Worm (Caenorhabditis elegans) whole organism, early embryonic: ENCODE data around the gene F10E7.6.

ENCODE experiments used
- flt-1 ChIP-seq: fragments of 200-800 bp; sonication (Bioruptor generic); IDR thresholded peaks from 2 replicates; pipeline ENCODE4 v1.3.6; 2022; ENCODE audit warnings: missing genetic modification characterization, missing compliant biosample characterization
- hmbx-1 ChIP-seq: sonication (generic microtip); optimal IDR thresholded peaks from 2 replicates; lab custom pipeline; 2016; ENCODE audit warnings: mild to moderate bottlenecking, missing genetic modification characterization, missing compliant biosample characterization
- hmg-4 ChIP-seq: fragments of 200-800 bp; sonication (Bioruptor generic); optimal IDR thresholded peaks from 2 replicates; lab custom pipeline; 2018; ENCODE audit warnings: mild to moderate bottlenecking, missing genetic modification characterization, missing compliant biosample characterization
- sea-1 ChIP-seq: fragments of 200-800 bp; sonication (Bioruptor generic); conservative IDR thresholded peaks from 2 replicates; pipeline ENCODE4 v1.3.6; 2022; ENCODE audit warnings: missing genetic modification characterization, missing compliant biosample characterization

- no peak for TF ChIP-seq sea-1 (GFP tag; lab: Robert Waterston, UW)
- no peak for TF ChIP-seq flt-1 (GFP tag; lab: Robert Waterston, UW)
- TF ChIP-seq hmg-4 (GFP tag; lab: Kevin White, UChicago): no peak
- no peak for TF ChIP-seq hmbx-1 (tag; lab: Kevin White, UChicago)
Measured at ce11 chrII:7073537-7073913, 39.4 kb upstream of the F10E7.6 start, which contains the start of gene kat-1.
